Worm (Caenorhabditis elegans) whole organism, L4 larva: ENCODE measurements around the gene gbf-1.
"Not testable (repeated sequence)": the region's sequence is repeated elsewhere in the genome, so short reads cannot be mapped to it uniquely, and the experiment has no call there.

Source experiments
- F10B5.3 ChIP-seq: sonication (generic microtip); optimal IDR thresholded peaks from 2 replicates; lab custom pipeline; 2016; ENCODE audit warnings: mild to moderate bottlenecking, missing genetic modification characterization, missing compliant biosample characterization
- F26F4.8 ChIP-seq: fragments of 200-800 bp; sonication (Bioruptor generic); conservative IDR thresholded peaks from 2 replicates; pipeline ENCODE4 v1.3.6; 2022; ENCODE audit warnings: missing genetic modification characterization, missing compliant biosample characterization
- F44E2.7 ChIP-seq: fragments of 200-800 bp; sonication (Bioruptor generic); IDR thresholded peaks from 2 replicates; pipeline ENCODE4 v2.1.2; 2022; ENCODE audit warnings: missing genetic modification characterization, missing compliant biosample characterization
- R02D3.7 ChIP-seq: fragments of 150-350 bp; sonication (generic microtip); optimal IDR thresholded peaks from 3 replicates; lab custom pipeline; 2014; ENCODE audit warnings: missing biosample characterization, missing genetic modification characterization
- T20F7.1 ChIP-seq: fragments of 200-800 bp; sonication (Bioruptor generic); optimal IDR thresholded peaks from 2 replicates; lab custom pipeline; 2018; ENCODE audit warnings: mild to moderate bottlenecking, missing genetic modification characterization, missing compliant biosample characterization
- T26A8.4 ChIP-seq: fragments of 200-800 bp; sonication (Bioruptor generic); IDR thresholded peaks from 2 replicates; pipeline ENCODE4 v1.3.6; 2022; ENCODE audit warnings: missing genetic modification characterization, missing compliant biosample characterization
- Y48G9A.11 ChIP-seq: fragments of 200-800 bp; sonication (Bioruptor generic); IDR thresholded peaks from 2 replicates; pipeline ENCODE4 v1.3.6; 2022; ENCODE audit warnings: missing genetic modification reagents, missing genetic modification characterization, missing compliant biosample characterization
- Y5F2A.4 ChIP-seq: fragments of 200-800 bp; sonication (Bioruptor generic); optimal IDR thresholded peaks from 2 replicates; lab custom pipeline; 2018; ENCODE audit warnings: mild to moderate bottlenecking, missing genetic modification characterization, missing compliant biosample characterization
- aha-1 ChIP-seq: fragments of 150-350 bp; peaks from one replicate; lab custom pipeline; 2014; ENCODE audit warnings: missing biosample characterization, missing genetic modification characterization
- ceh-20 ChIP-seq: fragments of 200-800 bp; sonication (Bioruptor generic); IDR thresholded peaks from 2 replicates; pipeline ENCODE4 v1.3.6; 2022; ENCODE audit warnings: missing genetic modification reagents, missing genetic modification characterization, missing compliant biosample characterization
- ceh-32 ChIP-seq: sonication (generic microtip); optimal IDR thresholded peaks from 2 replicates; lab custom pipeline; 2016; ENCODE audit warnings: mild to moderate bottlenecking, missing genetic modification characterization, missing compliant biosample characterization; ENCODE audit not compliant: poor library complexity
- ceh-62 ChIP-seq: sonication (generic microtip); optimal IDR thresholded peaks from 2 replicates; lab custom pipeline; 2017; ENCODE audit warnings: missing biosample characterization, missing genetic modification characterization
- ceh-82 ChIP-seq: sonication (generic microtip); optimal IDR thresholded peaks from 2 replicates; lab custom pipeline; 2017; ENCODE audit warnings: missing biosample characterization, missing genetic modification characterization
- ctbp-1 ChIP-seq: fragments of 200-800 bp; sonication (Bioruptor generic); IDR thresholded peaks from 2 replicates; pipeline ENCODE4 v1.3.6; 2022; ENCODE audit warnings: missing genetic modification reagents, missing genetic modification characterization, missing compliant biosample characterization
- daf-16 ChIP-seq, 3 experiments: sonication (generic microtip); optimal IDR thresholded peaks; 2 replicates each; lab custom pipeline; 2016 to 2017; ENCODE audit warnings: missing genetic modification characterization in 3 of 3, missing genetic modification reagents in 3 of 3, mild to moderate bottlenecking in 2 of 3, missing compliant biosample characterization in 2 of 3, missing biosample characterization in 1 of 3, moderate library complexity in 1 of 3
- daf-19 ChIP-seq: fragments of 200-800 bp; sonication (Bioruptor generic); conservative IDR thresholded peaks from 2 replicates; pipeline ENCODE4 v1.3.6; 2022; ENCODE audit warnings: missing genetic modification characterization, missing compliant biosample characterization
- dmd-6 ChIP-seq: fragments of 200-800 bp; sonication (Bioruptor generic); IDR thresholded peaks from 2 replicates; pipeline ENCODE4 v1.3.6; 2022; ENCODE audit warnings: missing genetic modification reagents, missing genetic modification characterization, missing compliant biosample characterization
- dve-1 ChIP-seq: sonication (generic microtip); optimal IDR thresholded peaks from 2 replicates; lab custom pipeline; 2017; ENCODE audit warnings: antibody characterized with exemption, mild to moderate bottlenecking, missing genetic modification characterization, missing compliant biosample characterization; ENCODE audit not compliant: insufficient read depth
- egl-43 ChIP-seq: fragments of 200-800 bp; sonication (Bioruptor generic); IDR thresholded peaks from 2 replicates; pipeline ENCODE4 v1.3.6; 2022; ENCODE audit warnings: missing genetic modification reagents, missing genetic modification characterization, missing compliant biosample characterization
- hif-1 ChIP-seq, 2 experiments: sonication (generic microtip); optimal IDR thresholded peaks; 2 replicates each; lab custom pipeline; 2016 to 2017; ENCODE audit warnings: missing compliant biosample characterization in 2 of 2, missing genetic modification characterization in 2 of 2, missing genetic modification reagents in 2 of 2, missing genotype in 2 of 2, mild to moderate bottlenecking in 1 of 2
- hmg-1.1 ChIP-seq: fragments of 200-800 bp; sonication (Bioruptor generic); IDR thresholded peaks from 2 replicates; pipeline ENCODE4 v1.3.6; 2022; ENCODE audit warnings: missing genetic modification reagents, missing genetic modification characterization, missing compliant biosample characterization
- jun-1 ChIP-seq: fragments of 150-350 bp; optimal IDR thresholded peaks from 2 replicates; lab custom pipeline; 2014; ENCODE audit warnings: missing biosample characterization, missing genetic modification reagents, missing genetic modification characterization
- lim-7 ChIP-seq: fragments of 200-800 bp; sonication (Bioruptor generic); IDR thresholded peaks from 2 replicates; pipeline ENCODE4 v1.3.6; 2022; ENCODE audit warnings: missing genetic modification characterization, missing compliant biosample characterization
- lin-1 ChIP-seq: fragments of 200-800 bp; sonication (Bioruptor generic); IDR thresholded peaks from 2 replicates; pipeline ENCODE4 v1.3.6; 2022; ENCODE audit warnings: missing genetic modification reagents, missing genetic modification characterization, missing compliant biosample characterization
- lin-29 ChIP-seq: fragments of 200-800 bp; sonication (Bioruptor generic); IDR thresholded peaks from 2 replicates; pipeline ENCODE4 v1.3.6; 2022; ENCODE audit warnings: missing genetic modification reagents, missing genetic modification characterization, missing compliant biosample characterization
- lir-3 ChIP-seq: sonication (generic microtip); optimal IDR thresholded peaks from 2 replicates; lab custom pipeline; 2016; ENCODE audit warnings: mild to moderate bottlenecking, missing genetic modification characterization, missing compliant biosample characterization
- madf-9 ChIP-seq: fragments of 200-800 bp; sonication (Bioruptor generic); conservative IDR thresholded peaks from 2 replicates; pipeline ENCODE4 v1.3.6; 2022; ENCODE audit warnings: missing genetic modification reagents, missing genetic modification characterization, missing compliant biosample characterization
- mdl-1 ChIP-seq, 2 experiments: fragments of 150-350 bp in 1 of 2; sonication (generic microtip) in 1 of 2; optimal IDR thresholded peaks; 2 replicates each; lab custom pipeline; 2014 to 2017; ENCODE audit warnings: missing biosample characterization in 2 of 2, missing genetic modification characterization in 2 of 2
- mes-2 ChIP-seq: sonication (generic microtip); optimal IDR thresholded peaks from 2 replicates; lab custom pipeline; 2016; ENCODE audit warnings: missing genotype, mild to moderate bottlenecking, missing genetic modification characterization, missing compliant biosample characterization; ENCODE audit not compliant: poor library complexity, severe bottlenecking
- nhr-6 ChIP-seq: fragments of 150-350 bp; optimal IDR thresholded peaks from 2 replicates; lab custom pipeline; 2014; ENCODE audit warnings: missing biosample characterization, missing genetic modification characterization
- nhr-77 ChIP-seq: fragments of 150-350 bp; optimal IDR thresholded peaks from 2 replicates; lab custom pipeline; 2014; ENCODE audit warnings: missing biosample characterization, missing genetic modification characterization
- sdz-12 ChIP-seq: fragments of 200-800 bp; sonication (Bioruptor generic); optimal IDR thresholded peaks from 2 replicates; lab custom pipeline; 2018; ENCODE audit warnings: mild to moderate bottlenecking, missing genetic modification characterization, missing compliant biosample characterization
- skn-1 ChIP-seq: fragments of 150-350 bp; optimal IDR thresholded peaks from 2 replicates; lab custom pipeline; 2014; ENCODE audit warnings: missing biosample characterization, missing genetic modification characterization
- unc-62 ChIP-seq, 3 experiments: fragments of 150-350 bp in 1 of 3; sonication (generic microtip); optimal IDR thresholded peaks in 2 of 3; peaks in 1 of 3; 1 replicate in 1 of 3; 2 replicates in 2 of 3; lab custom pipeline; 2014 to 2017; ENCODE audit warnings: missing biosample characterization in 3 of 3, missing genetic modification characterization in 3 of 3, missing genetic modification reagents in 3 of 3, missing genotype in 1 of 3
- vab-7 ChIP-seq: fragments of 200-800 bp; sonication (Bioruptor generic); IDR thresholded peaks from 2 replicates; pipeline ENCODE4 v1.3.6; 2022; ENCODE audit warnings: missing genetic modification reagents, missing genetic modification characterization, missing compliant biosample characterization
- zip-2 ChIP-seq: fragments of 150-350 bp; optimal IDR thresholded peaks from 2 replicates; lab custom pipeline; 2014; ENCODE audit warnings: missing biosample characterization, missing genetic modification characterization
- ztf-11 ChIP-seq: fragments of 150-350 bp; optimal IDR thresholded peaks from 2 replicates; lab custom pipeline; 2014; ENCODE audit warnings: missing biosample characterization, missing genetic modification characterization

The gbf-1 gene

ce11 chrIII:11789480-11789879 lies 16.0 kb upstream of the gbf-1 start:
- TF ChIP-seq F10B5.3 (tag; lab: Kevin White, UChicago), result no peak
- no peak for TF ChIP-seq jun-1 (tag; lab: Kevin White, UChicago)
- TF ChIP-seq sdz-12 (GFP tag; lab: Kevin White, UChicago), result no peak
- TF ChIP-seq Y5F2A.4, result no peak
- no peak for TF ChIP-seq Y48G9A.11
- no peak for TF ChIP-seq egl-43
- no peak for TF ChIP-seq R02D3.7 (tag; lab: Kevin White, UChicago)
- TF ChIP-seq T20F7.1, result no peak
- no peak for TF ChIP-seq dve-1 (tag; lab: Kevin White, UChicago)
- TF ChIP-seq ceh-62 (tag; lab: Kevin White, UChicago), result no peak
- TF ChIP-seq ceh-82, result no peak
- TF ChIP-seq, all 104 proteins: peak for 0

ce11 chrIII:11787376-11787775 lies 13.9 kb upstream of the gbf-1 start, which contains the start of gene C24H11.1:
C24H11.1 (plus strand) TSS chrIII:11787676.
- TF ChIP-seq nhr-77; F44E2.7 (GFP tag; lab: Robert Waterston, UW); Y5F2A.4: not testable (repeated sequence)

ce11 chrIII:11785961-11786360 lies 12.5 kb upstream of the gbf-1 start, which contains the start of gene tbx-38:
tbx-38 (minus strand) TSS chrIII:11786061.
- 0 out of 2 replicates have a peak, but pooled peaks have one; percentile 39 for TF ChIP-seq lim-7 (GFP tag; lab: Robert Waterston, UW)
- TF ChIP-seq dve-1 (tag; lab: Kevin White, UChicago), result no peak

ce11 chrIII:11781800-11782199 lies 8.3 kb upstream of the gbf-1 start, which contains the start of gene srd-74:
srd-74 (plus strand) TSS chrIII:11782100.
- TF ChIP-seq aha-1 (tag; lab: Kevin White, UChicago) (peak; percentile 58), madf-9 (GFP tag; lab: Robert Waterston, UW) (no peak)

- TF ChIP-seq mes-2 (tag; lab: Kevin White, UChicago), result peak; percentile 26
- TF ChIP-seq unc-62 (GFP tag; optimal IDR thresholded peaks at IDR 0.05 in 1 of 2; lab: Kevin White, UChicago), result peak in 1 of 2 experiments; percentile 77
- no peak for TF ChIP-seq unc-62 (tag; optimal IDR thresholded peaks at IDR 0.05; lab: Kevin White, UChicago)
- no peak for TF ChIP-seq lin-29 (GFP tag; lab: Robert Waterston, UW)
Observed at ce11 chrIII:11780183-11780664, 6.7 kb upstream of the gbf-1 start, which contains the start of gene C24H11.5. C24H11.5 (plus strand) TSS chrIII:11780233.

- no peak for TF ChIP-seq ctbp-1 (GFP tag; lab: Robert Waterston, UW)
- TF ChIP-seq aha-1 (tag; lab: Kevin White, UChicago), result peak; percentile 52
Observed at ce11 chrIII:11777321-11777720, 3.8 kb upstream of the gbf-1 start, which contains the start of gene mdt-21. mdt-21 (plus strand) TSS chrIII:11777621.

ce11 chrIII:11774508-11775000 lies 1.1 kb upstream of the gbf-1 start, which contains the start of gene immp-1:
immp-1 (plus strand) TSS chrIII:11774950.
- TF ChIP-seq dve-1 (tag; lab: Kevin White, UChicago), result peak; percentile 29
- no peak for TF ChIP-seq ceh-32 (tag; lab: Kevin White, UChicago)
- no peak for TF ChIP-seq ceh-20 (GFP tag; lab: Robert Waterston, UW)
- TF ChIP-seq nhr-6 (tag; lab: Kevin White, UChicago), result no peak
- no peak for TF ChIP-seq daf-16 (GFP tag; optimal IDR thresholded peaks at IDR 0.05; lab: Kevin White, UChicago)
- peak; percentile 51 for TF ChIP-seq daf-16 (tag; optimal IDR thresholded peaks at IDR 0.05; lab: Kevin White, UChicago)
- TF ChIP-seq F26F4.8 (GFP tag; lab: Robert Waterston, UW), result no peak
- no peak for TF ChIP-seq vab-7
- TF ChIP-seq hif-1 (tag; optimal IDR thresholded peaks at IDR 0.05; lab: Kevin White, UChicago), result no peak
- no peak for TF ChIP-seq ztf-11
- TF ChIP-seq mdl-1 (tag; optimal IDR thresholded peaks at IDR 0.05; lab: Kevin White, UChicago), result peak in 1 of 2 experiments; percentile 49
- peak; percentile 53; the same call in 1 of the 2 replicates for TF ChIP-seq hmg-1.1 (GFP tag; lab: Robert Waterston, UW)
- no peak for TF ChIP-seq Y48G9A.11
- TF ChIP-seq T26A8.4, result peak; percentile 28; the same call in 1 of the 2 replicates
- no peak for TF ChIP-seq lin-1
- TF ChIP-seq daf-19 (GFP tag; lab: Robert Waterston, UW), result no peak
- TF ChIP-seq dmd-6 (GFP tag; lab: Robert Waterston, UW), result no peak
- TF ChIP-seq lir-3, result no peak
- TF ChIP-seq skn-1 (tag; lab: Kevin White, UChicago), result no peak
- no peak for TF ChIP-seq zip-2 (tag; lab: Kevin White, UChicago)
